Worm (Caenorhabditis elegans): ENCODE data around the gene T16G12.4.

Gene T16G12.4

DNA sequence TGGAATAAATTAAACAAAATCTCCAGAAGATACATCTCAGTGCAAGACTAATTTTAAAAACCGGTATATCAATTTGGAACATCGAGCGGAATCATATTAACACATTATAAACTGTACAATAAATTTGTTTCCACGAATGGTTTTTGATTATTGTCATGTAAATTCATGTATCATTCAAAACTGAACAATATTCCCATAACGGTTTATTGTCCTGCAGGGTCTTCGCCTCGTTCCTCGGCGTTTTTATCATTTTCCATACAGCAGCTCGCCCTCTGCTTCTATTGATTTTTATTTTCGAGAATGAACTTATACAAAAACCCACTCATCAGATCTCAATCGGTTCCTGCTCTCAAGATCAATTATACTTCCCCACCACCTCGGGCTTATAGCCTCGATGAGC is 1.4 kb downstream of the T16G12.4 start, which contains the start of gene T16G12.8:
Gene T16G12.8, plus strand, starts transcription at position 301 of the 400 bp plus-strand sequence.
- TF ChIP-seq blmp-1 (tag; optimal IDR thresholded peaks at IDR 0.05) (no peak), ceh-43 (GFP tag; optimal IDR thresholded peaks at IDR 0.05) (no peak), drap-1 (GFP tag; optimal IDR thresholded peaks at IDR 0.05) (no peak), ztf-11 (tag; optimal IDR thresholded peaks at IDR 0.05) (no peak), tbx-8 (GFP tag; optimal IDR thresholded peaks at IDR 0.05) (no peak), unc-39 (tag; optimal IDR thresholded peaks at IDR 0.05) (no peak), pha-4 (tag; optimal IDR thresholded peaks at IDR 0.05) (no peak), unc-120 (tag; optimal IDR thresholded peaks at IDR 0.05; ENCODE audit: poor library complexity, severe bottlenecking) (no peak), nhr-2 (tag; optimal IDR thresholded peaks at IDR 0.05) (no peak), cnd-1 (tag; optimal IDR thresholded peaks at IDR 0.05) (no peak)

DNA sequence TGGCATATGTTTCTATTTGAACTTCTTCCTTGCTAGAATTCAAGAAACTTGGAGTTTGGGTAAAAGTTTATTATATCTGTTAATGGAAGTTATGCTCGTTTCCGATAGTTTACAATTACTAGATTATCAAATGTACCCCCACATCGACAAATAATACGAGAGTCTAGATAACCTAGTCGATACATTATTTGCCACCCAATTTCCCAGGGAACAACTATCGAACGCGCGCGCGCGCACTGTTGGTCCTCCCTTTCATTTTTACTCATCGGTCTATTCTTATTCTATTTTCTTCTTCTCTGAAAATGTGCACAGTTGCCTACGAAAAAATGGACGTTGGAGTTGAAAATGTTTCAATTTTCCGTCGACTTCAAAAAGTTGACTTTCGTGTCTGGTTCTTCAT is 3.0 kb downstream of the T16G12.4 start, which contains the start of gene T16G12.13:
Gene T16G12.13, plus strand, starts transcription at position 293 of the 400 bp plus-strand sequence.
- no peak for TF ChIP-seq mab-5 (tag; optimal IDR thresholded peaks at IDR 0.05)
- TF ChIP-seq drap-1 (GFP tag; optimal IDR thresholded peaks at IDR 0.05), result no peak
- TF ChIP-seq pha-4 (tag; optimal IDR thresholded peaks at IDR 0.05), result no peak
- TF ChIP-seq ztf-11 (tag; optimal IDR thresholded peaks at IDR 0.05), result no peak
- TF ChIP-seq lin-32 (GFP tag; optimal IDR thresholded peaks at IDR 0.05), result no peak
- TF ChIP-seq nhr-237 (tag; optimal IDR thresholded peaks at IDR 0.05), result no peak
- TF ChIP-seq nhr-76 (tag; optimal IDR thresholded peaks at IDR 0.05), result no peak
- no peak for TF ChIP-seq cnd-1 (tag; optimal IDR thresholded peaks at IDR 0.05)
- no peak for TF ChIP-seq unc-39 (tag; optimal IDR thresholded peaks at IDR 0.05)
- no peak for TF ChIP-seq ceh-83 (GFP tag; optimal IDR thresholded peaks at IDR 0.05)
- no peak for TF ChIP-seq zip-8 (tag; optimal IDR thresholded peaks at IDR 0.05)
- no peak for TF ChIP-seq mls-2 (tag; optimal IDR thresholded peaks at IDR 0.05)
- no peak for TF ChIP-seq blmp-1 (tag; optimal IDR thresholded peaks at IDR 0.05)
- no peak for TF ChIP-seq M03D4.4 (tag; optimal IDR thresholded peaks at IDR 0.05)

DNA sequence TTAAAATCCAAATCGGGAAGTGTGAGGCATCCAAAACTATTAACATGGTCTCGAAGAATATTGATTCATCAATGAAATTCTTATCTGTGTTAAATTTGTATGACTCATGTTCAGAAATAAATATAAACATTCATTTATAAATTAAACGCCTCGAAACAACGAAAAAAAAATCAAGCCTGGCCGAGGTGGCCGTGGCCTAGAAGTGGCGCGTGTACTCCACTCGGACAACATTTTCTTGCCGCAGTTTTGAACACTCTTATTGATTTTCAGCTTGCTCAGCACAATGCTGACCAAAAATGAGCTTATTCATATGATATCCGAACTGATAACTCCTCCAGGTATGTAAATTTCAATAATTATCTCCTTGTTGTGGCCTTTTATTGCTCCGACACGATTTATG is 6.5 kb downstream of the T16G12.4 start, which contains the start of gene ekl-6:
Gene ekl-6, plus strand, starts transcription at position 265 of the 400 bp plus-strand sequence.
- TF ChIP-seq unc-120 (tag; optimal IDR thresholded peaks at IDR 0.05; ENCODE audit: poor library complexity, severe bottlenecking), result no peak
- peak; percentile 4 for TF ChIP-seq cnd-1 (tag; optimal IDR thresholded peaks at IDR 0.05)
- TF ChIP-seq sptf-1 (tag; optimal IDR thresholded peaks at IDR 0.05), result peak; percentile 5

DNA sequence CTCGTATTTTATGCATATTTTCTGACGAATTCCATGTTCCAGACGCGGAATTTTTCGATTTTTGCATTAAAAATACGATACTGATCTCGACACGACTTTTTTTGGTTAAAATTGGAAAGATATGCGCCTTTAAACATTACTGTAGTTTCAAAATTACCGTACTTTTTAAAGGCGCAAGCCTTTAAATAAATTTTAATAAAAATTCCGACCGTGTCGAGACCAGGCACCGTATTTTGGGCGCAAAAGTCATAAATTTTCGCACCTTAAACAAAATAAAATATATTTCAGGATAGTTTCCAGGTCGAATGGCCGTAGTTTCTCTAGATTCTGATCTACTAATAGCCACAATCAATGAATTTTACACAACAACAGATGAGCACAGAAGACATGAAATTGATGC is 11.7 kb downstream of the T16G12.4 start, which contains the start of gene T16G12.6:
Gene T16G12.6, plus strand, starts transcription at position 301 of the 400 bp plus-strand sequence.
- no peak for TF ChIP-seq sem-2 (GFP tag; optimal IDR thresholded peaks at IDR 0.05)
- no peak for TF ChIP-seq zip-8 (tag; optimal IDR thresholded peaks at IDR 0.05)
- no peak for TF ChIP-seq lsy-2 (tag; optimal IDR thresholded peaks at IDR 0.05)
- no peak for TF ChIP-seq nhr-76 (tag; optimal IDR thresholded peaks at IDR 0.05)
- no peak for TF ChIP-seq mep-1 (tag; optimal IDR thresholded peaks at IDR 0.05)
- no peak for TF ChIP-seq hlh-1 (tag; optimal IDR thresholded peaks at IDR 0.05)
- TF ChIP-seq sptf-1 (tag; optimal IDR thresholded peaks at IDR 0.05), result no peak
- TF ChIP-seq unc-120 (tag; optimal IDR thresholded peaks at IDR 0.05; ENCODE audit: poor library complexity, severe bottlenecking), result no peak
- no peak for TF ChIP-seq snpc-4 (tag; optimal IDR thresholded peaks at IDR 0.05)
- no peak for TF ChIP-seq tbx-8 (GFP tag; optimal IDR thresholded peaks at IDR 0.05)
- TF ChIP-seq nhr-28 (tag; optimal IDR thresholded peaks at IDR 0.05), result no peak
- no peak for TF ChIP-seq unc-62 (GFP tag; optimal IDR thresholded peaks at IDR 0.05)
- no peak for TF ChIP-seq M03D4.4 (tag; optimal IDR thresholded peaks at IDR 0.05)
- no peak for TF ChIP-seq ces-1 (GFP tag; optimal IDR thresholded peaks at IDR 0.05)
- no peak for TF ChIP-seq bed-3 (GFP tag; optimal IDR thresholded peaks at IDR 0.05)

ce11 chrIII:10076042-10076441 is 18.4 kb downstream of the T16G12.4 start:
- TF ChIP-seq hlh-1 (tag; optimal IDR thresholded peaks at IDR 0.05) (no peak), unc-120 (tag; optimal IDR thresholded peaks at IDR 0.05; ENCODE audit: poor library complexity, severe bottlenecking) (no peak), elt-3 (tag; optimal IDR thresholded peaks at IDR 0.05) (no peak), lsy-2 (tag; optimal IDR thresholded peaks at IDR 0.05) (no peak), nhr-237 (tag; optimal IDR thresholded peaks at IDR 0.05) (no peak), nhr-12 (tag; optimal IDR thresholded peaks at IDR 0.05) (no peak), elt-1 (tag; optimal IDR thresholded peaks at IDR 0.05; ENCODE audit: borderline replicate concordance, insufficient read depth) (no peak), mep-1 (tag; optimal IDR thresholded peaks at IDR 0.05) (no peak), snpc-4 (tag; optimal IDR thresholded peaks at IDR 0.05) (no peak), flh-1 (GFP tag; optimal IDR thresholded peaks at IDR 0.05) (no peak), tbx-8 (GFP tag; optimal IDR thresholded peaks at IDR 0.05) (no peak), ceh-39 (tag; optimal IDR thresholded peaks at IDR 0.05) (no peak), mab-5 (tag; optimal IDR thresholded peaks at IDR 0.05) (no peak), ztf-11 (tag; optimal IDR thresholded peaks at IDR 0.05) (no peak), drap-1 (GFP tag; optimal IDR thresholded peaks at IDR 0.05) (no peak), M03D4.4 (tag; optimal IDR thresholded peaks at IDR 0.05) (no peak)
